Worm (Caenorhabditis elegans) whole organism, late embryonic: Measurements from ENCODE around the gene fard-1.

Source experiments
- F13H6.1 ChIP-seq: sonication (generic microtip); optimal IDR thresholded peaks from 2 replicates; lab custom pipeline; 2016; ENCODE audit warnings: missing genetic modification characterization, missing compliant biosample characterization
- ama-1 ChIP-seq: fragments of 150-350 bp; optimal IDR thresholded peaks from 2 replicates; lab custom pipeline; 2014
- fax-1 ChIP-seq: sonication (generic microtip); optimal IDR thresholded peaks from 2 replicates; lab custom pipeline; 2016; ENCODE audit warnings: missing genotype, missing genetic modification characterization, missing compliant biosample characterization
- hlh-6 ChIP-seq: sonication (generic microtip); optimal IDR thresholded peaks from 2 replicates; lab custom pipeline; 2016; ENCODE audit warnings: missing genotype, missing genetic modification characterization, missing compliant biosample characterization
- lin-11 ChIP-seq: fragments of 200-800 bp; sonication (Bioruptor generic); optimal IDR thresholded peaks from 2 replicates; lab custom pipeline; 2018; ENCODE audit warnings: mild to moderate bottlenecking, missing genetic modification characterization, missing compliant biosample characterization
- pha-4 ChIP-seq: fragments of 150-350 bp; optimal IDR thresholded peaks from 2 replicates; lab custom pipeline; 2018; ENCODE audit warnings: missing biosample characterization, missing genetic modification reagents, missing genetic modification characterization

DNA sequence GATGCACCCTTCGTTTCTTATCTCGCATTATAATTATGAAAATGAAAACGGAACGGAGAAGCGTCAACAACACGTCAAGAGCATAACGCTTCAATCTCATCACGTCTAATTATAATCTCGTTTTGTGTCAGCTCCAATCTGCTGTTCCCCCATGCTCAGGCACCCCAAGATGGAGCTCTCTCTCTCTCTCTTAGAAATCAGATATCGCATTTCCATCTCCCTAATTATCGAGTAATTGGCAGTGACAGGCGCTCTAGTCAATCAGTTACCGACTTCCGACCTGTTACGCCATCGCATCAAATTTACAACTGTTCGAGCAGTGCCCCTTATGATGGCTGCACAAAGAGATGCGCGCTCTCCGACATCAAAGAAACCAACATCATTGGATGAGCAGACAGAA lies 12.7 kb upstream of the fard-1 start:
- no peak for TF ChIP-seq ama-1
- TF ChIP-seq fax-1 (tag; lab: Kevin White, UChicago), result no peak
- TF ChIP-seq hlh-6 (tag; lab: Kevin White, UChicago), result no peak
- TF ChIP-seq pha-4, result no peak
- no peak for TF ChIP-seq lin-11 (tag; lab: Kevin White, UChicago)
- no peak for TF ChIP-seq F13H6.1 (tag; lab: Kevin White, UChicago)
